Worm (Caenorhabditis elegans): Measurements from ENCODE around the gene ttr-5.

- TF ChIP-seq tab-1 (GFP tag; IDR thresholded peaks at IDR 0.05): no peak
- no peak for TF ChIP-seq T22C8.4 (GFP tag; IDR thresholded peaks at IDR 0.05)
- TF ChIP-seq klf-2 (GFP tag; conservative IDR thresholded peaks at IDR 0.05): no peak
- no peak for TF ChIP-seq flt-1 (GFP tag; IDR thresholded peaks at IDR 0.05)
Observed at ce11 chrIII:9331084-9331564, 1.0 kb downstream of the ttr-5 start, which contains the start of gene ufc-1.
